Fruit fly (Drosophila melanogaster): ENCODE data around the gene Cph.

Gene Cph

dm6 chrX:7174466-7174865 lies 36.9 kb downstream of the Cph start (continued):
- TF ChIP-seq Sox102F (GFP tag; optimal IDR thresholded peaks at IDR 0.05), result peak; percentile 43
- no peak for TF ChIP-seq fd59A (GFP tag; optimal IDR thresholded peaks at IDR 0.05)
- no peak for TF ChIP-seq CG11902 (GFP tag; optimal IDR thresholded peaks at IDR 0.05)
- peak; percentile 55 for TF ChIP-seq Hr39 (GFP tag; optimal IDR thresholded peaks at IDR 0.05)
- peak; percentile 39; the same call in 1 of the 2 replicates for TF ChIP-seq CG15336 (GFP tag; IDR thresholded peaks at IDR 0.05)
- TF ChIP-seq CG6276 (GFP tag; optimal IDR thresholded peaks at IDR 0.05), result peak; percentile 7
- TF ChIP-seq Met (GFP tag; optimal IDR thresholded peaks at IDR 0.05), result peak; percentile 45
- no peak for TF ChIP-seq eg (GFP tag; IDR thresholded peaks at IDR 0.05)
- TF ChIP-seq Lpt (GFP tag; optimal IDR thresholded peaks at IDR 0.05), result no peak
- peak; percentile 38; the same call in 2 of the 3 replicates for TF ChIP-seq CG6163 (GFP tag; IDR thresholded peaks at IDR 0.05)
- TF ChIP-seq dac (GFP tag; optimal IDR thresholded peaks at IDR 0.05), result no peak

- TF ChIP-seq achi (GFP tag; optimal IDR thresholded peaks at IDR 0.05) (peak; percentile 65), lz (GFP tag; optimal IDR thresholded peaks at IDR 0.05) (peak; percentile 31), Hr38 (GFP tag; optimal IDR thresholded peaks at IDR 0.05) (no peak), CG6163 (GFP tag; IDR thresholded peaks at IDR 0.05) (peak; percentile 89), Smox (GFP tag; optimal IDR thresholded peaks at IDR 0.05) (no peak), Blimp-1 (GFP tag; optimal IDR thresholded peaks at IDR 0.05) (no peak), CG34406 (GFP tag; optimal IDR thresholded peaks at IDR 0.05) (peak; percentile 31), dsx (GFP tag; optimal IDR thresholded peaks at IDR 0.05; ENCODE audit: poor library complexity, severe bottlenecking) (peak; percentile 55), Sox14 (GFP tag; optimal IDR thresholded peaks at IDR 0.05) (peak; percentile 52), dac (GFP tag; optimal IDR thresholded peaks at IDR 0.05) (peak; percentile 66), Hr4 (GFP tag; optimal IDR thresholded peaks at IDR 0.05) (peak; percentile 74), CG16779 (tag; optimal IDR thresholded peaks at IDR 0.05) (peak; percentile 42), CG31627 (GFP tag; optimal IDR thresholded peaks at IDR 0.05) (peak; percentile 30), CG10669 (GFP tag; optimal IDR thresholded peaks at IDR 0.05) (peak; percentile 70), net (GFP tag; optimal IDR thresholded peaks at IDR 0.05) (peak; percentile 53), CG32006 (GFP tag; optimal IDR thresholded peaks at IDR 0.05) (peak; percentile 81), CG8632 (GFP tag; optimal IDR thresholded peaks at IDR 0.05) (peak; percentile 10), fd59A (GFP tag; optimal IDR thresholded peaks at IDR 0.05) (peak; percentile 59), CG10631 (GFP tag; optimal IDR thresholded peaks at IDR 0.05) (peak; percentile 68), Hr39 (GFP tag; optimal IDR thresholded peaks at IDR 0.05) (peak; percentile 18), topi (GFP tag; optimal IDR thresholded peaks at IDR 0.05) (peak; percentile 33), Sox15 (GFP tag; optimal IDR thresholded peaks at IDR 0.05) (peak; percentile 22), CG6808 (GFP tag; optimal IDR thresholded peaks at IDR 0.05) (peak; percentile 51), vri (GFP tag; optimal IDR thresholded peaks at IDR 0.05) (no peak), Ets96B (tag; optimal IDR thresholded peaks at IDR 0.05) (peak; percentile 70), OdsH (GFP tag; optimal IDR thresholded peaks at IDR 0.05) (peak; percentile 69), acj6 (GFP tag; optimal IDR thresholded peaks at IDR 0.05) (peak; percentile 60), Ets21C (GFP tag; optimal IDR thresholded peaks at IDR 0.05) (no peak), CG11294 (GFP tag; IDR thresholded peaks at IDR 0.05) (peak; percentile 50), CG8119 (GFP tag; IDR thresholded peaks at IDR 0.05) (peak; percentile 76), svp (GFP tag) (peak; percentile 59), Gug (GFP tag; IDR thresholded peaks at IDR 0.05) (peak; percentile 62), Eip93F (GFP tag; optimal IDR thresholded peaks at IDR 0.05) (no peak), Eip75B (GFP tag; optimal IDR thresholded peaks at IDR 0.05) (peak; percentile 62), esn (GFP tag; optimal IDR thresholded peaks at IDR 0.05) (peak; percentile 17), Sox102F (GFP tag; optimal IDR thresholded peaks at IDR 0.05) (no peak), cyc (GFP tag; optimal IDR thresholded peaks at IDR 0.05) (peak; percentile 10), CG6276 (GFP tag; optimal IDR thresholded peaks at IDR 0.05) (peak; percentile 61), CG7368 (GFP tag; optimal IDR thresholded peaks at IDR 0.05) (peak; percentile 32), spab (GFP tag; optimal IDR thresholded peaks at IDR 0.05) (peak; percentile 62), Met (GFP tag; optimal IDR thresholded peaks at IDR 0.05) (peak; percentile 18), CG6792 (GFP tag; optimal IDR thresholded peaks at IDR 0.05) (peak; percentile 42), ss (GFP tag; optimal IDR thresholded peaks at IDR 0.05) (peak; percentile 44 to 52), CG8319 (GFP tag; optimal IDR thresholded peaks at IDR 0.05) (no peak), CG6854 (GFP tag; optimal IDR thresholded peaks at IDR 0.05) (no peak), CG15336 (GFP tag; IDR thresholded peaks at IDR 0.05) (peak; percentile 82)
Observed at dm6 chrX:7177128-7177527, 39.6 kb downstream of the Cph start.
